Fruit fly (Drosophila melanogaster) whole organism, embryonic: ENCODE data around the gene polo.
A peak's percentile ranks its signal among the peaks of the same experiment; 100 is the strongest.

ENCODE experiments used
- ATbp ChIP-seq: fragments of 200-800 bp; sonication (Bioruptor generic); optimal IDR thresholded peaks from 2 replicates; lab custom pipeline; 2017; ENCODE audit warnings: missing biosample characterization, mild to moderate bottlenecking, missing genetic modification characterization, missing genetic modification reagents
- Awh ChIP-seq: fragments of 200-800 bp; sonication (Bioruptor generic); IDR thresholded peaks from 2 replicates; pipeline ENCODE4, ENCODE4 v1.3.6; 2022; ENCODE audit warnings: missing biosample characterization, missing genetic modification characterization
- CG10274 ChIP-seq: fragments of 200-800 bp; sonication (Bioruptor generic); optimal IDR thresholded peaks from 3 replicates; lab custom pipeline; 2017; ENCODE audit warnings: missing biosample characterization, mild to moderate bottlenecking, missing genetic modification characterization
- CG10321 ChIP-seq: fragments of 200-800 bp; sonication (Bioruptor generic); IDR thresholded peaks from 2 replicates; pipeline ENCODE4 v1.3.6; 2022; ENCODE audit warnings: missing biosample characterization, missing genetic modification characterization
- CG10543 ChIP-seq: fragments of 200-800 bp; sonication (Bioruptor generic); optimal IDR thresholded peaks from 3 replicates; lab custom pipeline; 2017; ENCODE audit warnings: missing biosample characterization, mild to moderate bottlenecking, missing genetic modification characterization, moderate library complexity
- CG11696 ChIP-seq: fragments of 200-800 bp; sonication (Bioruptor generic); IDR thresholded peaks from 2 replicates; pipeline ENCODE4 v1.3.6; 2022; ENCODE audit warnings: missing biosample characterization, missing genetic modification characterization
- CG12299 ChIP-seq: fragments of 200-800 bp; sonication (Bioruptor generic); optimal IDR thresholded peaks from 2 replicates; lab custom pipeline; 2018; ENCODE audit warnings: missing biosample characterization, mild to moderate bottlenecking, missing genetic modification characterization
- CG14667 ChIP-seq: fragments of 200-800 bp; sonication (Bioruptor generic); IDR thresholded peaks from 2 replicates; pipeline ENCODE4 v1.3.6; 2022; ENCODE audit warnings: missing biosample characterization, missing genetic modification characterization
- CG1529 ChIP-seq: fragments of 200-800 bp; sonication (Bioruptor generic); optimal IDR thresholded peaks from 3 replicates; lab custom pipeline; 2018; ENCODE audit warnings: missing biosample characterization, missing genetic modification characterization
- CG18599 ChIP-seq: fragments of 200-800 bp; sonication (Bioruptor generic); optimal IDR thresholded peaks from 3 replicates; lab custom pipeline; 2017; ENCODE audit warnings: missing biosample characterization, missing genetic modification characterization, mild to moderate bottlenecking, moderate library complexity, missing genetic modification reagents
- CG3407 ChIP-seq: fragments of 200-800 bp; sonication (Bioruptor generic); optimal IDR thresholded peaks from 2 replicates; lab custom pipeline; 2018; ENCODE audit warnings: missing biosample characterization, mild to moderate bottlenecking, missing genetic modification characterization
- CG6254 ChIP-seq: fragments of 200-800 bp; sonication (Bioruptor generic); optimal IDR thresholded peaks from 3 replicates; lab custom pipeline; 2017; ENCODE audit warnings: mild to moderate bottlenecking, missing biosample characterization, missing genetic modification reagents, missing genetic modification characterization
- CG6813 ChIP-seq: fragments of 200-800 bp; sonication (Bioruptor generic); optimal IDR thresholded peaks from 2 replicates; lab custom pipeline; 2017; ENCODE audit warnings: missing biosample characterization, missing genetic modification characterization, mild to moderate bottlenecking, moderate library complexity, missing genetic modification reagents
- CG8281 ChIP-seq: fragments of 200-800 bp; sonication (Bioruptor generic); optimal IDR thresholded peaks from 2 replicates; lab custom pipeline; 2018; ENCODE audit warnings: missing biosample characterization, mild to moderate bottlenecking, missing genetic modification characterization, moderate library complexity
- D ChIP-seq, 2 experiments: fragments of 200-800 bp in 1 of 2; fragments of >200 bp in 1 of 2; sonication (Bioruptor generic) in 1 of 2; optimal IDR thresholded peaks; 2 replicates in 1 of 2; 3 replicates in 1 of 2; lab custom pipeline; 2017; ENCODE audit warnings: mild to moderate bottlenecking in 1 of 2, missing biosample characterization in 1 of 2, missing genetic modification characterization in 1 of 2, missing genetic modification reagents in 1 of 2
- Dll ChIP-seq: fragments of 200-800 bp; sonication (Bioruptor generic); IDR thresholded peaks from 4 replicates; pipeline ENCODE4 v1.3.6; 2022; ENCODE audit warnings: missing biosample characterization, missing genetic modification characterization; ENCODE audit not compliant: partially characterized antibody
- Drgx ChIP-seq: fragments of 200-800 bp; sonication (Bioruptor generic); IDR thresholded peaks from 2 replicates; pipeline ENCODE4 v1.3.6; 2022; ENCODE audit warnings: missing biosample characterization, missing genetic modification characterization
- Ets97D ChIP-seq: fragments of 200-800 bp; sonication (Bioruptor generic); optimal IDR thresholded peaks from 3 replicates; lab custom pipeline; 2016; ENCODE audit warnings: missing biosample characterization, missing genetic modification characterization
- Fer3 ChIP-seq: fragments of 200-800 bp; sonication (Bioruptor generic); optimal IDR thresholded peaks from 2 replicates; lab custom pipeline; 2018; ENCODE audit warnings: missing biosample characterization, mild to moderate bottlenecking, missing genetic modification characterization, moderate library complexity
- HHEX ChIP-seq: fragments of 200-800 bp; sonication (Bioruptor generic); optimal IDR thresholded peaks from 3 replicates; lab custom pipeline; 2017; ENCODE audit warnings: missing biosample characterization, mild to moderate bottlenecking, missing genetic modification characterization, missing genetic modification reagents
- MTF-1 ChIP-seq: fragments of 200-800 bp; sonication (Bioruptor generic); optimal IDR thresholded peaks from 2 replicates; lab custom pipeline; 2018; ENCODE audit warnings: missing biosample characterization, mild to moderate bottlenecking, missing genetic modification characterization, borderline replicate concordance
- Nf-YA ChIP-seq: fragments of 200-800 bp; sonication (Bioruptor generic); IDR thresholded peaks from 2 replicates; pipeline ENCODE4 v1.3.6; 2022; ENCODE audit warnings: missing biosample characterization, missing genetic modification characterization
- Ravus ChIP-seq: fragments of 200-800 bp; sonication (Bioruptor generic); IDR thresholded peaks from 2 replicates; pipeline ENCODE4 v1.3.6; 2022; ENCODE audit warnings: missing biosample characterization, missing genetic modification characterization
- Xrp1 ChIP-seq: fragments of 200-800 bp; sonication (Bioruptor generic); IDR thresholded peaks from 2 replicates; pipeline ENCODE4 v1.3.6; 2022; ENCODE audit warnings: missing biosample characterization, missing genetic modification characterization
- ara ChIP-seq: fragments of 200-800 bp; sonication (Bioruptor generic); IDR thresholded peaks from 2 replicates; pipeline ENCODE4 v1.3.6; 2022; ENCODE audit warnings: missing biosample characterization, missing genetic modification characterization
- bbx ChIP-seq: fragments of 200-800 bp; sonication (Bioruptor generic); IDR thresholded peaks from 2 replicates; pipeline ENCODE4 v1.3.6; 2022; ENCODE audit warnings: missing biosample characterization, missing genetic modification characterization; ENCODE audit not compliant: partially characterized antibody
- cad ChIP-seq: fragments of >200 bp; optimal IDR thresholded peaks from 2 replicates; lab custom pipeline; 2017; ENCODE audit warnings: missing biosample characterization, missing genetic modification characterization
- chif ChIP-seq, 2 experiments: fragments of 200-800 bp; sonication (Bioruptor generic); optimal IDR thresholded peaks; 3 replicates each; lab custom pipeline; 2016; ENCODE audit warnings: missing biosample characterization in 2 of 2, missing genetic modification characterization in 2 of 2
- esg ChIP-seq: fragments of 200-800 bp; sonication (Bioruptor generic); conservative IDR thresholded peaks from 2 replicates; pipeline ENCODE4 v1.3.6; 2022; ENCODE audit warnings: missing biosample characterization, missing genetic modification characterization
- fd64A ChIP-seq: fragments of 200-800 bp; sonication (Bioruptor generic); optimal IDR thresholded peaks from 3 replicates; lab custom pipeline; 2018; ENCODE audit warnings: missing biosample characterization, mild to moderate bottlenecking, missing genetic modification characterization
- gce ChIP-seq: fragments of 200-800 bp; sonication (Bioruptor generic); IDR thresholded peaks from 3 replicates; pipeline ENCODE4 v1.3.6; 2022; ENCODE audit warnings: missing biosample characterization, missing genetic modification characterization
- gem ChIP-seq: fragments of 200-800 bp; sonication (Bioruptor generic); optimal IDR thresholded peaks from 2 replicates; lab custom pipeline; 2019; ENCODE audit warnings: missing biosample characterization, mild to moderate bottlenecking, missing genetic modification characterization, moderate library complexity
- ken ChIP-seq: fragments of 200-800 bp; sonication (Bioruptor generic); IDR thresholded peaks from 3 replicates; pipeline ENCODE4 v1.3.6; 2022; ENCODE audit warnings: missing biosample characterization, missing genetic modification characterization
- lab ChIP-seq: fragments of 200-800 bp; sonication (Bioruptor generic); optimal IDR thresholded peaks from 3 replicates; lab custom pipeline; 2017; ENCODE audit warnings: missing biosample characterization, missing genetic modification characterization, mild to moderate bottlenecking, moderate library complexity, missing genetic modification reagents
- lov ChIP-seq, 2 experiments: fragments of 200-800 bp in 1 of 2; fragments of >200 bp in 1 of 2; sonication (Bioruptor generic) in 1 of 2; IDR thresholded peaks in 1 of 2; optimal IDR thresholded peaks in 1 of 2; 2 replicates in 1 of 2; 3 replicates in 1 of 2; pipeline versions ENCODE4 v1.3.6 to Lab custom; 2017 to 2022; ENCODE audit warnings: missing biosample characterization in 1 of 2, missing genetic modification characterization in 1 of 2
- scrt ChIP-seq: fragments of 200-800 bp; sonication (Bioruptor generic); optimal IDR thresholded peaks from 2 replicates; lab custom pipeline; 2018; ENCODE audit warnings: missing biosample characterization, mild to moderate bottlenecking, missing genetic modification characterization, moderate library complexity
- sim ChIP-seq: fragments of 200-800 bp; sonication (Bioruptor generic); IDR thresholded peaks from 2 replicates; pipeline ENCODE4 v1.3.6; 2022; ENCODE audit warnings: missing biosample characterization, missing genetic modification characterization
- sna ChIP-seq: fragments of 200-800 bp; sonication (Bioruptor generic); IDR thresholded peaks from 2 replicates; pipeline ENCODE4 v1.3.6; 2022; ENCODE audit warnings: missing biosample characterization, missing genetic modification characterization; ENCODE audit not compliant: partially characterized antibody
- sr ChIP-seq: fragments of 200-800 bp; sonication (Bioruptor generic); IDR thresholded peaks from 3 replicates; pipeline ENCODE4 v1.3.6; 2022; ENCODE audit warnings: missing biosample characterization, missing genetic modification characterization
- yki ChIP-seq: fragments of >200 bp; optimal IDR thresholded peaks from 3 replicates; lab custom pipeline; 2018
- zfh1 ChIP-seq: fragments of 200-800 bp; sonication (Bioruptor generic); IDR thresholded peaks from 3 replicates; pipeline ENCODE4 v1.3.6; 2022; ENCODE audit warnings: missing biosample characterization, missing genetic modification characterization

Gene polo

dm6 chr3L:20275886-20276285, 33.6 kb upstream of the polo start:
- TF ChIP-seq esg (no peak), Fer3 (tag; lab: Kevin White, UChicago) (no peak), HHEX (GFP tag; lab: Kevin White, UChicago) (peak; percentile 35), CG6813 (GFP tag; lab: Kevin White, UChicago) (peak; percentile 18), CG10543 (GFP tag; lab: Kevin White, UChicago) (no peak), CG3407 (GFP tag; lab: Kevin White, UChicago) (peak; percentile 51), gem (tag; lab: Kevin White, UChicago) (no peak), Nf-YA (GFP tag; lab: Robert Waterston, UW) (peak; percentile 52), Xrp1 (GFP tag; lab: Robert Waterston, UW) (peak; percentile 46), gce (GFP tag; lab: Robert Waterston, UW) (0 out of 3 replicates have a peak, but pooled peaks have one; percentile 47), CG14667 (no peak), CG18599 (GFP tag; lab: Kevin White, UChicago) (peak; percentile 20), lov (optimal IDR thresholded peaks at IDR 0.05; lab: Kevin White, UChicago) (no peak), lov (GFP tag; IDR thresholded peaks at IDR 0.05; lab: Robert Waterston, UW) (no peak), bbx (GFP tag; lab: Robert Waterston, UW) (no peak), CG11696 (GFP tag; lab: Robert Waterston, UW) (0 out of 2 replicates have a peak, but pooled peaks have one; percentile 17), MTF-1 (GFP tag; lab: Kevin White, UChicago) (peak; percentile 10), ara (GFP tag; lab: Robert Waterston, UW) (peak; percentile 22; the same call in 1 of the 2 replicates), CG1529 (GFP tag; lab: Kevin White, UChicago) (no peak), fd64A (GFP tag; lab: Kevin White, UChicago) (peak; percentile 25), CG6254 (GFP tag; lab: Kevin White, UChicago) (peak; percentile 2), Ets97D (no peak), Ravus (GFP tag; lab: Robert Waterston, UW) (no peak), cad (GFP tag; lab: Kevin White, UChicago) (no peak), CG8281 (tag; lab: Kevin White, UChicago) (no peak), sim (GFP tag; lab: Robert Waterston, UW) (0 out of 2 replicates have a peak, but pooled peaks have one; percentile 51), lab (GFP tag; lab: Kevin White, UChicago) (peak; percentile 49), CG12299 (no peak), ATbp (GFP tag; lab: Kevin White, UChicago) (peak; percentile 77), scrt (GFP tag; lab: Kevin White, UChicago) (no peak), Drgx (no peak), Awh (0 out of 2 replicates have a peak, but pooled peaks have one; percentile 24), zfh1 (GFP tag; lab: Robert Waterston, UW) (0 out of 3 replicates have a peak, but pooled peaks have one; percentile 33), CG10321 (GFP tag; lab: Robert Waterston, UW) (no peak), chif (GFP tag; optimal IDR thresholded peaks at IDR 0.05; lab: Kevin White, UChicago) (peak in 1 of 2 experiments; percentile 9), sr (GFP tag; lab: Robert Waterston, UW) (0 out of 3 replicates have a peak, but pooled peaks have one; percentile 55), CG10274 (GFP tag; lab: Kevin White, UChicago) (no peak), yki (lab: Kevin White, UChicago) (no peak), Dll (GFP tag; lab: Robert Waterston, UW) (no peak), D (optimal IDR thresholded peaks at IDR 0.05; lab: Kevin White, UChicago) (no peak), D (GFP tag; optimal IDR thresholded peaks at IDR 0.05; lab: Kevin White, UChicago) (peak; percentile 4), ken (GFP tag; lab: Robert Waterston, UW) (peak; percentile 52; the same call in 1 of the 3 replicates), sna (no peak)
